Worm (Caenorhabditis elegans) whole organism, midembryonic: ENCODE results near the gene spat-1.
A peak's percentile ranks its signal among the peaks of the same experiment; 100 is the strongest.

Source experiments
- T22C8.4 ChIP-seq: fragments of 200-800 bp; sonication (Bioruptor generic); IDR thresholded peaks from 2 replicates; pipeline ENCODE4 v1.3.6; 2022; ENCODE audit warnings: missing genetic modification characterization, missing compliant biosample characterization
- cog-1 ChIP-seq: sonication (generic microtip); optimal IDR thresholded peaks from 2 replicates; lab custom pipeline; 2016; ENCODE audit warnings: missing genetic modification characterization, missing compliant biosample characterization
- flt-1 ChIP-seq: fragments of 200-800 bp; sonication (Bioruptor generic); IDR thresholded peaks from 2 replicates; pipeline ENCODE4 v1.3.6; 2022; ENCODE audit warnings: missing genetic modification characterization, missing compliant biosample characterization
- klf-2 ChIP-seq: fragments of 200-800 bp; sonication (Bioruptor generic); conservative IDR thresholded peaks from 2 replicates; pipeline ENCODE4 v1.3.6; 2022; ENCODE audit warnings: missing genetic modification reagents, missing genetic modification characterization, missing compliant biosample characterization
- med-1 ChIP-seq: sonication (generic microtip); optimal IDR thresholded peaks from 2 replicates; lab custom pipeline; 2017; ENCODE audit warnings: missing genetic modification characterization, mild to moderate bottlenecking, missing compliant biosample characterization, antibody characterized with exemption, missing genetic modification reagents; ENCODE audit not compliant: insufficient read depth
- ref-1 ChIP-seq: fragments of 200-800 bp; sonication (Bioruptor generic); conservative IDR thresholded peaks from 2 replicates; pipeline ENCODE4 v1.3.6; 2022; ENCODE audit warnings: missing genetic modification reagents, missing genetic modification characterization, missing compliant biosample characterization
- tab-1 ChIP-seq: fragments of 200-800 bp; sonication (Bioruptor generic); IDR thresholded peaks from 2 replicates; pipeline ENCODE4 v1.3.6; 2022; ENCODE audit warnings: missing genetic modification characterization, missing compliant biosample characterization
- ztf-23 ChIP-seq: fragments of 200-800 bp; sonication (Bioruptor generic); IDR thresholded peaks from 2 replicates; pipeline ENCODE4 v1.3.6; 2022; ENCODE audit warnings: missing genetic modification reagents, missing genetic modification characterization, missing compliant biosample characterization
- ztf-29 ChIP-seq: fragments of 200-800 bp; sonication (Bioruptor generic); IDR thresholded peaks from 2 replicates; pipeline ENCODE4 v1.3.6; 2022; ENCODE audit warnings: missing genetic modification reagents, missing genetic modification characterization, missing compliant biosample characterization

The spat-1 gene

DNA sequence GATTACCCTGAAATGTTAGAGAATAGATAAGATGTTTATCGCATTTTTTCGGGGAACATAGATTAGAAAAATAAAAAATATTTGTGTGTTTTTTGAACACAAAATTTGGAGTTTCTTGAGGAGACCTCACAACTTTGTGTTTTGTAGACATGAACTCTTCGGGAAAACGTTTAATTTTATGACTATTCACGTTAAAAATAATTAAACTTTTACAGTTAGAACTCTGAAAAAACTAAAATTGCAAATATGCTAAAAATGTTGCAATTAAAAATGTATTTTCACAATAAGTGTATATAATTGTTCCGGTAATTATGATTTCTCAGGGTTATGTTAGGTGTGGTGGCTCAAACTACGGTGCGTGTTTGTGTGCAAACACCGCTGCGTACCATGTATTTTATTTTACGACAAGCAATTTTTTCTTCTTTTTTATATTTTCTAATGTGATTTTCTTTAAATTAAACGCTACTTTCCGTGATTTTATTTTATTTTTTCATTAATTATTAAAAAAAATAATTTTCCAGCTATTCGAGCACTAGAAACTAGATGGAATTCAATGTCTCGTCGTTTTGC, at the start of gene spat-1, which contains the start of gene F57C2.5:
spat-1 (plus strand) TSS at position 520 of the 570 bp plus-strand sequence.
F57C2.5 (minus strand) TSS at position 7 of the 570 bp plus-strand sequence.
- no peak for TF ChIP-seq tab-1 (GFP tag; lab: Robert Waterston, UW)
- peak; percentile 63 for TF ChIP-seq ztf-23 (GFP tag; lab: Robert Waterston, UW)
- TF ChIP-seq cog-1 (tag; lab: Kevin White, UChicago) = peak; percentile 93
- TF ChIP-seq klf-2 (GFP tag; lab: Robert Waterston, UW) = peak; percentile 67; the same call in 1 of the 2 replicates
- TF ChIP-seq flt-1 (GFP tag; lab: Robert Waterston, UW) = 0 out of 2 replicates have a peak, but pooled peaks have one; percentile 6

DNA sequence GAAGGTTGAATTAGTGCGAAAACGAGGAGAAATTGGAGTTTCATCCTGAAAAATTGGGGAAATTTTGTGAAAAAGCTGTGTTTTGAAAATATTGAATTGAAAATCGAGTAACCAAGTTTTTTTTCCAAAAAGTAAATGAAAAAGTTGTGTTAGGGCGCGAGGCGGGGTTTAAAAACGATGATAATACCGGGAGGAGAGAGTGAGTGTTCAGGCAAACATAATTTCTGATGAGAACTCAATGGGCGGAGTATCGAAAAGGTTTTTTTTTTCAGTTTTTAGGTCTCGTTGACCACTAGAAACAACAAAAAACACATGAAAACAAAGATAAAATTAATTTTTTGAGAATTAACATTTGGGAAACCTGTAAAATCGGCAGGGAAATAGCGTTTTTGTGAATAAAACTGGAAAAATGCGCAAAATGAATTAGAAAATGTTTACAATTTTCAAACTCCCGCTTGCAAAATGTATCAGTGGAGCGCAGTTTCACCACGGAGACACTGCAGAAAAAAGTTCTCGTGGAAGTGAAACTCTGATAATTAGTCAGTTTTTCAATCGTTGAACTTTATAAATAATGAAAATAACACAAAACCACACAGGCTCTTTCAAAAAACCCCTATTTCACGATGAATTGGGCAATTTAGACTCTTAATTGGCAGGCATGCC, 48.8 kb upstream of the spat-1 start, which contains the start of gene C13B4.1:
C13B4.1 (minus strand) TSS at position 51 of the 663 bp plus-strand sequence.
- no peak for TF ChIP-seq ztf-29 (GFP tag; lab: Robert Waterston, UW)
- TF ChIP-seq ztf-23 (GFP tag; lab: Robert Waterston, UW) = 0 out of 2 replicates have a peak, but pooled peaks have one; percentile 9

DNA sequence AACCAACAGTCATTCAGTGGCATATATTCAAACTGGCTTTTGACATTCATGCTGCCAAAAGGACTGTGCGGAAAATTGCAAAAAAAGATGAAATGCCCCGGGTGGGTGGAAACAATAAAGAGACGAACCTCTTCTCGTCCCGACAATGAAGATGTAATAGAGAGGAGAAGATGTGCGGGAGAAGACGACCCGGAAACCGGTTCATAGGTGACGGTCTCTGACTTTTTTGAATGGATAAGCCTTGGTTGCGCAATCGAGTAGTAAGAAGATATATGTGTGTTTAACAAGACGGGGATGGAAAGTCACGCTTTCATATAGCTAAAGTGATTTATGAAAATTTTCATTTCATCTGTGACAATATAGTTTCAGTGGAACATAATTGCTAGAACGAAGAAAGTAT, 47.8 kb upstream of the spat-1 start:
- TF ChIP-seq cog-1 (tag; lab: Kevin White, UChicago) (no peak), ref-1 (no peak), flt-1 (GFP tag; lab: Robert Waterston, UW) (no peak), med-1 (GFP tag; lab: Kevin White, UChicago) (no peak), ztf-23 (GFP tag; lab: Robert Waterston, UW) (no peak), klf-2 (GFP tag; lab: Robert Waterston, UW) (no peak), tab-1 (GFP tag; lab: Robert Waterston, UW) (no peak), ztf-29 (GFP tag; lab: Robert Waterston, UW) (no peak), T22C8.4 (GFP tag; lab: Robert Waterston, UW) (no peak)

DNA sequence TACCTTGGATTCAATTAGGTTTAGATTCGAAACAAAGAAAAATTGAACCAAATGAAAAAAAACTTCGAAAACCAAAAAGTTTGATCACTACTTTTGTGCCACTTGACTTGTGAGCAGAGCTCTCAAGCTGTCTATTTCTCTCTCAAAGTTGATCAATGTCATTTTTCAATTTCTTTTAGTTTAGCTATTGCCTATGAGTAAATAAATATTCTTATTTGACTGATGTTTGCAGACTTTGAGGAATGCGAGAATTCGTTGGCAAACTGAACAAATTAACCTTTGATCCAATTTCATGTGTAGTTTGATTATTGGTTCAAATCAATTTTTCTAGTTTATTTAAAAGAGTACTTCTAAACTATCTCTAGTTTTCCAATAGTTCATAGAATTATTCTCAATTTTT, 44.7 kb upstream of the spat-1 start:
- TF ChIP-seq T22C8.4 (GFP tag; lab: Robert Waterston, UW) (no peak), tab-1 (GFP tag; lab: Robert Waterston, UW) (no peak), ref-1 (no peak), ztf-23 (GFP tag; lab: Robert Waterston, UW) (no peak), med-1 (GFP tag; lab: Kevin White, UChicago) (no peak), cog-1 (tag; lab: Kevin White, UChicago) (no peak), klf-2 (GFP tag; lab: Robert Waterston, UW) (no peak), flt-1 (GFP tag; lab: Robert Waterston, UW) (no peak), ztf-29 (GFP tag; lab: Robert Waterston, UW) (no peak)

DNA sequence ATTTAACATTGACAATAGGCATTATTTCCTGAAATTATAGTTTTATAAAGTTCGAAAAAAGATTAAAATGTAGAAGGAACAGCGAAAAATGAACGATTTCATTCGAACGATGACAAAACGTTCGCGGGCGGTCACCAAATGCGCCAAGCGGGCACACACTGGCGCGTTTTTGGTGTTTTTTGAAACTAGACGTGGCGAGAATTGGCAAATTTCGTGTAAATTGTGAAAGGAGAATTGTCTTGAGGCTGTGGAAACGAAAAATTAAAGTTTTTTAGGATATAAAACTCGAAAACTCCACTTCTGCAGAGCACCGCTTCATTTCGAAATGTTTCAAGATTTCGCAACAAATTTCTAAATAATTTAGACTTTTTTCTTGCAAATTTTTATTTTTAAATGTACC, 39.9 kb upstream of the spat-1 start, which contains the start of gene usp-14:
usp-14 (minus strand) TSS at position 28 of the 400 bp plus-strand sequence.
- no peak for TF ChIP-seq tab-1 (GFP tag; lab: Robert Waterston, UW)
- peak; percentile 62; the same call in 1 of the 2 replicates for TF ChIP-seq ztf-23 (GFP tag; lab: Robert Waterston, UW)

DNA sequence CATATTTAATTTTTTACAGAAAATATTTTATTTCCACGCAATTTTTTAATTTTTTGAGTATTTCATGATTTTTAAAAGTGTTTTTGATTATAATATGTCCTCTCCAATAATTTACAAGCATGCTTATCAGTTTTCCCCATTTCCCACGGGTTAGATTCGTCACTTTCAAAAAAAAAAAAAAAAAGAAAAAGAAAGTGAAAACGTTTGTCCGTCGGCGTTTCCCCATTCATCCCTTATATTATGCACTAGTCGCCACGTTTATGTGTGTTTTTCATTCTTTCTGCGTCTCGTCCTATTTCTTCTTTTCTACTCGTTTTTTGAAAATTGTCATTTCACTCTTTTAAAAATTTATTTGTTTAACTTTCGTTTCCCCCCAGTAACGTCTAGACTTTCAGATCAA, 39.1 kb upstream of the spat-1 start, which contains the start of gene vnut-1:
vnut-1 (plus strand) TSS at position 396 of the 400 bp plus-strand sequence.
- TF ChIP-seq cog-1 (tag; lab: Kevin White, UChicago) (no peak), flt-1 (GFP tag; lab: Robert Waterston, UW) (0 out of 2 replicates have a peak, but pooled peaks have one; percentile 24)

DNA sequence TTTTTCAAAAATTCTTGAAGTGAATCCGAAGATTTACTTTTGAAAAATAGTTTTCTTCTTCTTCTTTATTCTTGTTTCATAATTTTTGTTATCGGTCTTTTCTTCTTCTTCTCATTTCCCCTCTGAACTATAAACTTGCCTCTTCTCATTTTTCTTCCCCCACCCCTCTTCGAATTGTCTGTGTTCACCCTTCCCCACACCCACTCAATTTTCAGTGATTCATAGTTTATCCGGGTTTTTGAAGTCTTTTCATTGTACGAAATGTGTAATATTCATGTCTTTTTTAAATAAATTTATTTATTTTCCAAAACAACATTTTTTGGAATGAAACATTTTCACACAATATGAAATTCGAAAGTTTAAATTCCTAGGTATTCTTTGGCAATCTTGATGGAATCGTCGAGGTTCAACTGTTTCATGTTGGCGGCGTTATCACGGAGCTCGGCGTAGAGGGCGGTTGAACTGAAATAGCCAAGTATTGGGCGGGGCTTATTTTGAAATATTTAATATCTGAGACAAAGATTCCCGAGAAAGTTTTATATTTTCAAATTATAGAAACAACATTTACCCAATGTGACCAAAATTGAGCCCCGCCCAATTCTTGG, 35.9 kb upstream of the spat-1 start:
- no peak for TF ChIP-seq ztf-23 (GFP tag; lab: Robert Waterston, UW)

DNA sequence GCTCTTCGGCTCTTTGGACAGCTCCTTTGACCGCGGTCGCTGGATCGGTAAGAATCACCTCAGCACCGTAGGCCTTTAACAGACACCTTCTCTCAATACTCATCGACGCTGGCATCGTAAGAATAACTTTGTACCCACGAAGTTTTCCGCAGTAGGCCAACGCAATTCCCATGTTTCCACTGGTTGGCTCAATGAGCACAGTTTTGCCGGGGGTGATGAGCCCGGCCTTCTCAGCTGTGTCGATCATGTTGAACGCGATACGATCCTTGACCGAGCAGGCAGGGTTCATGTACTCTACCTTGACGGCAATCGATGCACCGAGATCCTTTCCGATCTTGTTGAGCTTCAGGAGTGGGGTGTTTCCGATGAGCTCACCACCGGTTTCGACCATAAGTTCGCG, 34.5 kb upstream of the spat-1 start:
- TF ChIP-seq ref-1 (no peak), ztf-23 (GFP tag; lab: Robert Waterston, UW) (no peak), med-1 (GFP tag; lab: Kevin White, UChicago) (no peak), klf-2 (GFP tag; lab: Robert Waterston, UW) (no peak), tab-1 (GFP tag; lab: Robert Waterston, UW) (no peak), T22C8.4 (GFP tag; lab: Robert Waterston, UW) (no peak)

DNA sequence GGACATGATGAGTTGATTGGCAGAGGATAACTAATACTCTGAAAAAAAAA, 34.3 kb upstream of the spat-1 start, which contains the start of gene cysl-2:
cysl-2 (minus strand) TSS at position 38 of the 50 bp plus-strand sequence.
- no peak for TF ChIP-seq tab-1 (GFP tag; lab: Robert Waterston, UW)
- no peak for TF ChIP-seq med-1 (GFP tag; lab: Kevin White, UChicago)
- no peak for TF ChIP-seq cog-1 (tag; lab: Kevin White, UChicago)

DNA sequence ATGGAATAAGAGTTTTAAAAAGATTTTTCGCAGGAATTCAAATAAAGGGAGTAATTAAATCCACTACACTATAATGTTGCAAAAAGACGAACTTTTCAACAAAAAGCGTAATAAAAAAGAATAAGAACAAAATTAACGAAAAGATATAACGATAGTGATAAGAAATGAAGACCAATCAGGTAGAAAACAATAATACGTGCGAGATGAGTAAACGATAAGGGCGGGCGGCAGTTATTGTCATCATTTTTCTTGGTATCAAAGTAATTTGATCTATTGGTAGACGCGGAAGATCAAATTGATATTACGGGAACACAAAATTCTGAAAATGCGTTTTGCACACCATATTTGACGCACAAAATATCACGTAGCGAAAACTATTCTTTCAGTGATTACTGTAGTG, 34.1 kb upstream of the spat-1 start:
- TF ChIP-seq ztf-29 (GFP tag; lab: Robert Waterston, UW) (no peak), ztf-23 (GFP tag; lab: Robert Waterston, UW) (no peak)

DNA sequence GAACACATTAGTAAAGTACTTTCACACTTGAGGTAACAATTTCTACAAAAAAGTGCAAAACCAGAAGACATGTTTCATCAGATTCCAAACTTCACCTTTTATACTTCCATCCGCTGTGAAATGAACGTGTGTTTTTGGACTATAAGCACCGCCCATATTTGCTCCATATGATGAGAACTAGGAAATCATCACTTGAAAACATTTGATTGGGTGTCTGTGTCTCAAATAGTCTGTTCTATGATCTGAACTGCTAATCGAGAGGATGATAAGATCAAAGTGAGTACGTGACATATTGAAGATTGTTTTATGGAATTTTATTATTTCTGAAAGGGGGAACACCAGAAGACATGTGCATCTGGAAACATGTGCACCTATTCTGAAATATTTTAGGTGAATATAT, 33.2 kb upstream of the spat-1 start:
- TF ChIP-seq ztf-23 (GFP tag; lab: Robert Waterston, UW) (no peak), ztf-29 (GFP tag; lab: Robert Waterston, UW) (no peak), flt-1 (GFP tag; lab: Robert Waterston, UW) (no peak), cog-1 (tag; lab: Kevin White, UChicago) (no peak), T22C8.4 (GFP tag; lab: Robert Waterston, UW) (no peak), tab-1 (GFP tag; lab: Robert Waterston, UW) (no peak), ref-1 (no peak), klf-2 (GFP tag; lab: Robert Waterston, UW) (no peak), med-1 (GFP tag; lab: Kevin White, UChicago) (no peak)
